Fruit fly (Drosophila melanogaster): Measurements from ENCODE around the gene Prosbeta4.

Prosbeta4 gene

DNA sequence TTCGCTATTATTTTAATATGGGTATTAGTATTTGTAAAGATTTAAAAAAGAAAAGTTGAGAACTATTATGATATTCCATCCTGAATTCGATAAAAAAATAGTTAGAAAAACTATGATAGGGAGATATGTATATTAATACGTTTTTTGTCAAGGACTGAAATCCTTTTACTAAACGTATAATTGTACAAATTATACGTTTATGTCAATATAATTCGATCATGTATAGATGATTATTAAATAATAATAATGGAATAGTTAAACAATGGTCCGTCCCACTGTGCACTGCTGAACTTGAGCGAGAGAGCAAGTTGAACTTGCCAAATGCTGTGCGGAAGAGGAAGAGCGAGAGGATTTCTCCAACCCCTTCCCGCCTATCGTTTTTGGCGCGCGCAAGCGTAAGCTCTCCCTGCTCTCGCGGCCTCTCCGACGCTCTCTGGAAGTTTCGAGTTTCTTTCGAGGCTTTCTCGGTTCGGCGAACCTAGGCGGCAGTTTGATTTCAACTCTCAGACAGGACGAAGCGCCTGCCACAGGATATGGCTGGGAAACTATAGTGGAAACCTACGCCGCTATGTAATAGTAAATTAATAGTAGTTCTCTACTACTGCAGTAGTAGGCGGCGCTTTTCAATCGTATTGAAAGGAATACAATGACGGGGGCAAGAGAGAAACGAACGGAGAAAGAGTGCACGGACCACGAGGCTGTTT, 46.9 kb downstream of the Prosbeta4 start (continued):
- TF ChIP-seq CG2875 (GFP tag; optimal IDR thresholded peaks at IDR 0.05) (peak; percentile 36), az2 (GFP tag; optimal IDR thresholded peaks at IDR 0.05) (peak; percentile 38), MTF-1 (GFP tag; optimal IDR thresholded peaks at IDR 0.05; ENCODE audit: borderline replicate concordance) (peak; percentile 4), vnd (GFP tag; IDR thresholded peaks at IDR 0.05; ENCODE audit: partially characterized antibody) (no peak), CG9876 (GFP tag; optimal IDR thresholded peaks at IDR 0.05) (no peak), Nf-YB (GFP tag; optimal IDR thresholded peaks at IDR 0.05) (peak; percentile 60), phol (tag; optimal IDR thresholded peaks at IDR 0.05) (peak; percentile 80), CG13775 (GFP tag; optimal IDR thresholded peaks at IDR 0.05) (peak; percentile 23), nom (GFP tag; optimal IDR thresholded peaks at IDR 0.05) (peak; percentile 36), crol (GFP tag; IDR thresholded peaks at IDR 0.05) (peak; percentile 72), CG12299 (tag; optimal IDR thresholded peaks at IDR 0.05) (peak; percentile 64), CG6254 (GFP tag; optimal IDR thresholded peaks at IDR 0.05) (peak; percentile 33), Ptx1 (GFP tag; IDR thresholded peaks at IDR 0.05) (peak; percentile 22; the same call in 1 of the 2 replicates), hkb (optimal IDR thresholded peaks at IDR 0.05) (no peak), hkb (GFP tag; IDR thresholded peaks at IDR 0.05) (peak; percentile 14; the same call in 1 of the 2 replicates), CG7839 (tag; optimal IDR thresholded peaks at IDR 0.05) (peak; percentile 82), odd (GFP tag; optimal IDR thresholded peaks at IDR 0.05) (peak; percentile 57), CG18619 (GFP tag; optimal IDR thresholded peaks at IDR 0.05) (peak; percentile 60), CG10462 (GFP tag; optimal IDR thresholded peaks at IDR 0.05) (no peak), Meics (GFP tag; optimal IDR thresholded peaks at IDR 0.05) (peak; percentile 69), Doc3 (GFP tag; IDR thresholded peaks at IDR 0.05; ENCODE audit: partially characterized antibody) (no peak), HLH4C (GFP tag; IDR thresholded peaks at IDR 0.05; ENCODE audit: partially characterized antibody) (no peak), Fer3 (tag; optimal IDR thresholded peaks at IDR 0.05) (peak; percentile 57), eve (GFP tag; optimal IDR thresholded peaks at IDR 0.05) (peak in 1 of 2 experiments; percentile 71), CG34224 (GFP tag; IDR thresholded peaks at IDR 0.05; ENCODE audit: partially characterized antibody) (no peak; the same call in 2 of the 3 replicates), CG31224 (GFP tag; IDR thresholded peaks at IDR 0.05) (no peak), run (tag; optimal IDR thresholded peaks at IDR 0.05) (peak; percentile 52), nmo (GFP tag; optimal IDR thresholded peaks at IDR 0.05) (peak; percentile 75), gsb-n (tag; optimal IDR thresholded peaks at IDR 0.05) (peak; percentile 49), Eip74EF (GFP tag; optimal IDR thresholded peaks at IDR 0.05) (peak in 1 of 2 experiments; percentile 71), CG15514 (GFP tag; optimal IDR thresholded peaks at IDR 0.05) (no peak), shn (GFP tag; optimal IDR thresholded peaks at IDR 0.05) (no peak), gsb (GFP tag; IDR thresholded peaks at IDR 0.05) (no peak), Camta (GFP tag; optimal IDR thresholded peaks at IDR 0.05) (no peak), bab2 (GFP tag; optimal IDR thresholded peaks at IDR 0.05) (no peak), Xbp1 (GFP tag; optimal IDR thresholded peaks at IDR 0.05) (peak; percentile 46), Dek (tag; optimal IDR thresholded peaks at IDR 0.05) (peak; percentile 45), CG31365 (tag; optimal IDR thresholded peaks at IDR 0.05) (no peak), Dfd (GFP tag; optimal IDR thresholded peaks at IDR 0.05) (no peak), CG4424 (GFP tag; optimal IDR thresholded peaks at IDR 0.05) (peak; percentile 62), pum (GFP tag; optimal IDR thresholded peaks at IDR 0.05) (no peak), HHEX (GFP tag; optimal IDR thresholded peaks at IDR 0.05) (peak; percentile 59), Fer2 (tag; optimal IDR thresholded peaks at IDR 0.05) (peak; percentile 9), CG3847 (GFP tag; IDR thresholded peaks at IDR 0.05) (no peak), Asciz (GFP tag; optimal IDR thresholded peaks at IDR 0.05) (peak; percentile 53), tio (GFP tag; optimal IDR thresholded peaks at IDR 0.05) (peak; percentile 47), insv (GFP tag; optimal IDR thresholded peaks at IDR 0.05) (no peak), Myb (GFP tag; optimal IDR thresholded peaks at IDR 0.05) (no peak)

Data from whole organism, embryonic.